Fruit fly (Drosophila melanogaster): Measurements from ENCODE around the gene CG15571.

DNA sequence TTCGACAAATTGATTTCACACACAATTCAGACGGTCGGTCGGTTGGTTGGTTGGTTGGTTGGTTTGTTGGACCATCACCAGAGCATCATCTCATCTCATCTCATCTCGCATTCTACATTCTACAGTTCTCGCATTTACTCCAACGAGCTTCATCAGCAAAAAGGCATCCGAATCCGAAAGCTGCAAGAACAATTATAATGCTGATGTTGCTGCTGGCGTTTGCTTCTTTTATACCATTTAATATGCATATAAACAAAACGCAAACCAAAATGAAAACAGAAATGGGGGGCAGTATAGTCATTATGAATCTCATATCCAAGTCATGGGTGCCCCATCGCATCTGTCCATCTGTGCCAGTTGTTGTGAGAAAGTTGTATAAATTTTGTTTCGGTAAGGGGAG lies 30.5 kb downstream of the CG15571 start:
- TF ChIP-seq HLH3B (GFP tag; IDR thresholded peaks at IDR 0.05) (no peak), grau (tag; optimal IDR thresholded peaks at IDR 0.05) (no peak), Scr (GFP tag; IDR thresholded peaks at IDR 0.05; ENCODE audit: partially characterized antibody) (no peak), D (optimal IDR thresholded peaks at IDR 0.05) (no peak), D (GFP tag; optimal IDR thresholded peaks at IDR 0.05) (no peak), CG13287 (GFP tag; IDR thresholded peaks at IDR 0.05; ENCODE audit: partially characterized antibody) (no peak), Hr78 (GFP tag; optimal IDR thresholded peaks at IDR 0.05) (no peak), Vsx1 (GFP tag; optimal IDR thresholded peaks at IDR 0.05) (no peak), zfh1 (GFP tag; IDR thresholded peaks at IDR 0.05) (no peak), CG5245 (GFP tag; optimal IDR thresholded peaks at IDR 0.05) (no peak), CG3847 (GFP tag; IDR thresholded peaks at IDR 0.05) (no peak), CG9215 (GFP tag; IDR thresholded peaks at IDR 0.05) (no peak), ci (GFP tag; IDR thresholded peaks at IDR 0.05) (no peak), Dp (GFP tag; optimal IDR thresholded peaks at IDR 0.05) (no peak), CG5180 (GFP tag; optimal IDR thresholded peaks at IDR 0.05) (no peak)

Data from whole organism, embryonic.